Fruit fly (Drosophila melanogaster) S2 (cell line): Measurements from ENCODE around the gene Samuel.

ENCODE experiments used
- CG8478 ChIP-seq: fragments of >200 bp; optimal IDR thresholded peaks from 2 replicates; lab custom pipeline; 2018
- CTCF ChIP-seq, 2 experiments: fragments of >200 bp; optimal IDR thresholded peaks; 2 replicates each; lab custom pipeline; 2018

- TF ChIP-seq CG8478 (lab: Kevin White, UChicago) (no peak), CTCF (optimal IDR thresholded peaks at IDR 0.05; lab: Kevin White, UChicago) (no peak)
Observed at dm6 chr2L:11049723-11050122, 17.1 kb downstream of the Samuel start.
